Fruit fly (Drosophila melanogaster) whole organism, embryonic: ENCODE data around the gene CG32246.
A peak's percentile ranks its signal among the peaks of the same experiment; 100 is the strongest.

Source experiments
- Atf6 ChIP-seq: fragments of 200-800 bp; sonication (Bioruptor generic); IDR thresholded peaks from 2 replicates; pipeline ENCODE4 v1.3.6; 2022; ENCODE audit warnings: missing biosample characterization, missing genetic modification characterization
- CG10267 ChIP-seq: fragments of 200-800 bp; sonication (Bioruptor generic); optimal IDR thresholded peaks from 2 replicates; lab custom pipeline; 2018; ENCODE audit warnings: missing biosample characterization, mild to moderate bottlenecking, missing genetic modification characterization, moderate library complexity
- CG10321 ChIP-seq: fragments of 200-800 bp; sonication (Bioruptor generic); IDR thresholded peaks from 2 replicates; pipeline ENCODE4 v1.3.6; 2022; ENCODE audit warnings: missing biosample characterization, missing genetic modification characterization
- CG11456 ChIP-seq: fragments of 200-800 bp; sonication (Bioruptor generic); IDR thresholded peaks from 3 replicates; pipeline ENCODE4 v1.3.6; 2022; ENCODE audit warnings: missing biosample characterization, missing genetic modification characterization
- CG12942 ChIP-seq: fragments of 200-800 bp; sonication (Bioruptor generic); optimal IDR thresholded peaks from 3 replicates; lab custom pipeline; 2016; ENCODE audit warnings: missing biosample characterization, missing genetic modification characterization
- CG13123 ChIP-seq: fragments of 200-800 bp; sonication (Bioruptor generic); optimal IDR thresholded peaks from 2 replicates; lab custom pipeline; 2016; ENCODE audit warnings: missing biosample characterization, missing genetic modification characterization
- CG13287 ChIP-seq: fragments of 200-800 bp; sonication (Bioruptor generic); IDR thresholded peaks from 2 replicates; pipeline ENCODE4 v1.3.6; 2022; ENCODE audit warnings: missing biosample characterization, missing genetic modification characterization; ENCODE audit not compliant: partially characterized antibody
- CG15073 ChIP-seq: fragments of 200-800 bp; sonication (Bioruptor generic); optimal IDR thresholded peaks from 2 replicates; lab custom pipeline; 2016; ENCODE audit warnings: missing biosample characterization, missing genetic modification characterization
- CG1529 ChIP-seq: fragments of 200-800 bp; sonication (Bioruptor generic); optimal IDR thresholded peaks from 3 replicates; lab custom pipeline; 2018; ENCODE audit warnings: missing biosample characterization, missing genetic modification characterization
- CG15514 ChIP-seq: fragments of 200-800 bp; sonication (Bioruptor generic); optimal IDR thresholded peaks from 3 replicates; lab custom pipeline; 2017; ENCODE audit warnings: missing biosample characterization, missing genetic modification characterization, mild to moderate bottlenecking, moderate library complexity, missing genetic modification reagents
- CG17385 ChIP-seq: fragments of 200-800 bp; sonication (Bioruptor generic); optimal IDR thresholded peaks from 3 replicates; lab custom pipeline; 2018; ENCODE audit warnings: missing biosample characterization, mild to moderate bottlenecking, missing genetic modification characterization
- CG17912 ChIP-seq: fragments of 200-800 bp; sonication (Bioruptor generic); optimal IDR thresholded peaks from 2 replicates; lab custom pipeline; 2018; ENCODE audit warnings: missing biosample characterization, mild to moderate bottlenecking, missing genetic modification characterization
- CG18764 ChIP-seq: fragments of 200-800 bp; sonication (Bioruptor generic); optimal IDR thresholded peaks from 3 replicates; lab custom pipeline; 2016; ENCODE audit warnings: missing biosample characterization, missing genetic modification characterization
- CG2120 ChIP-seq: fragments of 200-800 bp; sonication (Bioruptor generic); optimal IDR thresholded peaks from 3 replicates; lab custom pipeline; 2016; ENCODE audit warnings: missing biosample characterization, missing genetic modification characterization
- CG2202 ChIP-seq: fragments of 200-800 bp; sonication (Bioruptor generic); optimal IDR thresholded peaks from 2 replicates; lab custom pipeline; 2018; ENCODE audit warnings: missing biosample characterization, mild to moderate bottlenecking, missing genetic modification characterization
- CG34376 ChIP-seq: fragments of 200-800 bp; sonication (Bioruptor generic); optimal IDR thresholded peaks from 2 replicates; lab custom pipeline; 2018; ENCODE audit warnings: missing biosample characterization, mild to moderate bottlenecking, missing genetic modification characterization
- CG4282 ChIP-seq: fragments of 200-800 bp; sonication (Bioruptor generic); optimal IDR thresholded peaks from 2 replicates; lab custom pipeline; 2016; ENCODE audit warnings: missing biosample characterization, missing genetic modification characterization
- CG4617 ChIP-seq: fragments of 200-800 bp; sonication (Bioruptor generic); optimal IDR thresholded peaks from 3 replicates; lab custom pipeline; 2016; ENCODE audit warnings: missing biosample characterization, missing genetic modification characterization, borderline replicate concordance
- CG4854 ChIP-seq: fragments of 200-800 bp; sonication (Bioruptor generic); optimal IDR thresholded peaks from 2 replicates; lab custom pipeline; 2016; ENCODE audit warnings: missing biosample characterization, missing genetic modification characterization, inconsistent platforms
- CG7556 ChIP-seq: fragments of 200-800 bp; sonication (Bioruptor generic); optimal IDR thresholded peaks from 2 replicates; lab custom pipeline; 2017; ENCODE audit warnings: missing biosample characterization, mild to moderate bottlenecking, missing genetic modification characterization
- CG7839 ChIP-seq: fragments of 200-800 bp; sonication (Bioruptor generic); optimal IDR thresholded peaks from 3 replicates; lab custom pipeline; 2018; ENCODE audit warnings: missing biosample characterization, mild to moderate bottlenecking, missing genetic modification characterization, moderate library complexity
- CG7928 ChIP-seq: fragments of 200-800 bp; sonication (Bioruptor generic); optimal IDR thresholded peaks from 2 replicates; lab custom pipeline; 2017; ENCODE audit warnings: missing biosample characterization, mild to moderate bottlenecking, missing genetic modification characterization
- CG9609 ChIP-seq: fragments of 200-800 bp; sonication (Bioruptor generic); optimal IDR thresholded peaks from 3 replicates; lab custom pipeline; 2016; ENCODE audit warnings: missing biosample characterization, missing genetic modification characterization
- CkIIα-i1 ChIP-seq: fragments of 200-800 bp; sonication (Bioruptor generic); IDR thresholded peaks from 2 replicates; pipeline ENCODE4 v1.3.6; 2022; ENCODE audit warnings: missing biosample characterization, missing genetic modification characterization
- ERR ChIP-seq: fragments of 200-800 bp; sonication (Bioruptor generic); optimal IDR thresholded peaks from 2 replicates; lab custom pipeline; 2016; ENCODE audit warnings: missing biosample characterization, missing genetic modification characterization
- Fer1 ChIP-seq: fragments of 200-800 bp; sonication (Bioruptor generic); optimal IDR thresholded peaks from 2 replicates; lab custom pipeline; 2017; ENCODE audit warnings: missing biosample characterization, mild to moderate bottlenecking, missing genetic modification characterization
- HLH3B ChIP-seq: fragments of 200-800 bp; sonication (Bioruptor generic); IDR thresholded peaks from 2 replicates; pipeline ENCODE4 v1.3.6; 2022; ENCODE audit warnings: missing biosample characterization, missing genetic modification characterization
- Med ChIP-seq: fragments of 200-800 bp; sonication (Bioruptor generic); peaks from one replicate; lab custom pipeline; 2016; ENCODE audit warnings: missing biosample characterization, missing genetic modification characterization, mild to moderate bottlenecking, inconsistent platforms, moderate library complexity
- Optix ChIP-seq: fragments of 200-800 bp; sonication (Bioruptor generic); IDR thresholded peaks from 3 replicates; pipeline ENCODE4 v1.3.6; 2022; ENCODE audit warnings: missing biosample characterization, missing genetic modification characterization
- Pdp1 ChIP-seq, 2 experiments: fragments of 200-800 bp; sonication (Bioruptor generic); optimal IDR thresholded peaks; 3 replicates each; lab custom pipeline; 2016; ENCODE audit warnings: missing biosample characterization in 2 of 2, missing genetic modification characterization in 2 of 2, mild to moderate bottlenecking in 1 of 2, moderate library complexity in 1 of 2
- TFAM ChIP-seq: fragments of 200-800 bp; sonication (Bioruptor generic); optimal IDR thresholded peaks from 2 replicates; lab custom pipeline; 2017; ENCODE audit warnings: missing biosample characterization, missing genetic modification characterization, inconsistent platforms
- Taf1 ChIP-seq: fragments of 200-800 bp; sonication (Bioruptor generic); IDR thresholded peaks from 2 replicates; pipeline ENCODE4 v1.3.6; 2022; ENCODE audit warnings: missing biosample characterization, missing genetic modification characterization
- ab ChIP-seq: fragments of 200-800 bp; sonication (Bioruptor generic); optimal IDR thresholded peaks from 2 replicates; lab custom pipeline; 2016; ENCODE audit warnings: missing biosample characterization, missing genetic modification characterization
- bab2 ChIP-seq: fragments of 200-800 bp; sonication (Bioruptor generic); optimal IDR thresholded peaks from 2 replicates; lab custom pipeline; 2016; ENCODE audit warnings: missing biosample characterization, missing genetic modification characterization
- cad ChIP-seq: fragments of >200 bp; optimal IDR thresholded peaks from 2 replicates; lab custom pipeline; 2017; ENCODE audit warnings: missing biosample characterization, missing genetic modification characterization
- crol ChIP-seq: fragments of 200-800 bp; sonication (Bioruptor generic); IDR thresholded peaks from 2 replicates; pipeline ENCODE4 v1.3.6; 2022; ENCODE audit warnings: missing biosample characterization, missing genetic modification characterization
- fd3F ChIP-seq: fragments of 200-800 bp; sonication (Bioruptor generic); optimal IDR thresholded peaks from 2 replicates; lab custom pipeline; 2018; ENCODE audit warnings: missing biosample characterization, mild to moderate bottlenecking, missing genetic modification characterization, moderate library complexity
- gem ChIP-seq: fragments of 200-800 bp; sonication (Bioruptor generic); optimal IDR thresholded peaks from 2 replicates; lab custom pipeline; 2019; ENCODE audit warnings: missing biosample characterization, mild to moderate bottlenecking, missing genetic modification characterization, moderate library complexity
- grn ChIP-seq: fragments of 200-800 bp; sonication (Bioruptor generic); optimal IDR thresholded peaks from 3 replicates; lab custom pipeline; 2017; ENCODE audit warnings: missing biosample characterization, missing genetic modification characterization
- ham ChIP-seq: fragments of 200-800 bp; sonication (Bioruptor generic); IDR thresholded peaks from 2 replicates; pipeline ENCODE4 v1.3.6; 2022; ENCODE audit warnings: missing biosample characterization, missing genetic modification characterization
- oc ChIP-seq: fragments of 200-800 bp; sonication (Bioruptor generic); optimal IDR thresholded peaks from 2 replicates; lab custom pipeline; 2018; ENCODE audit warnings: missing biosample characterization, mild to moderate bottlenecking, missing genetic modification characterization, moderate library complexity
- pan ChIP-seq, 4 experiments: fragments of >200 bp in 3 of 4; fragments of 200-800 bp in 1 of 4; sonication (Bioruptor generic) in 1 of 4; optimal IDR thresholded peaks in 3 of 4; IDR thresholded peaks in 1 of 4; 2 replicates each; pipeline versions ENCODE4 v1.3.6 to Lab custom; 2017 to 2022; ENCODE audit warnings: missing biosample characterization in 2 of 4, missing genetic modification characterization in 2 of 4, mixed read lengths in 1 of 4
- ranshi ChIP-seq: fragments of 200-800 bp; sonication (Bioruptor generic); IDR thresholded peaks from 2 replicates; pipeline ENCODE4 v1.3.6; 2022; ENCODE audit warnings: missing biosample characterization, missing genetic modification characterization
- sc ChIP-seq, 3 experiments: fragments of >200 bp in 2 of 3; fragments of 200-800 bp in 1 of 3; sonication (Bioruptor generic) in 1 of 3; optimal IDR thresholded peaks; 2 replicates in 2 of 3; 3 replicates in 1 of 3; lab custom pipeline; 2017; ENCODE audit warnings: mild to moderate bottlenecking in 1 of 3, missing biosample characterization in 1 of 3, missing genetic modification characterization in 1 of 3, missing genetic modification reagents in 1 of 3
- sens ChIP-seq: fragments of 200-800 bp; sonication (Bioruptor generic); peaks from one replicate; lab custom pipeline; 2016; ENCODE audit warnings: missing biosample characterization, missing genetic modification characterization
- sens-2 ChIP-seq: fragments of 200-800 bp; sonication (Bioruptor generic); IDR thresholded peaks from 2 replicates; pipeline ENCODE4 v1.3.6; 2022; ENCODE audit warnings: missing biosample characterization, missing genetic modification characterization
- sisA ChIP-seq: fragments of 200-800 bp; sonication (Bioruptor generic); IDR thresholded peaks from 2 replicates; pipeline ENCODE4 v1.3.6; 2022; ENCODE audit warnings: missing biosample characterization, missing genetic modification characterization
- ssp ChIP-seq: fragments of 200-800 bp; sonication (Bioruptor generic); IDR thresholded peaks from 2 replicates; pipeline ENCODE4 v1.3.6; 2022; ENCODE audit warnings: missing biosample characterization, missing genetic modification characterization
- tx ChIP-seq: fragments of 200-800 bp; sonication (Bioruptor generic); optimal IDR thresholded peaks from 2 replicates; lab custom pipeline; 2016; ENCODE audit warnings: missing biosample characterization, missing genetic modification characterization
- zfh1 ChIP-seq: fragments of 200-800 bp; sonication (Bioruptor generic); IDR thresholded peaks from 3 replicates; pipeline ENCODE4 v1.3.6; 2022; ENCODE audit warnings: missing biosample characterization, missing genetic modification characterization
- zfh2 ChIP-seq: fragments of 200-800 bp; sonication (Bioruptor generic); optimal IDR thresholded peaks from 2 replicates; lab custom pipeline; 2016; ENCODE audit warnings: missing biosample characterization, missing genetic modification characterization

CG32246 gene

dm6 chr3L:4607653-4608052 is 13.4 kb upstream of the CG32246 start (continued):
- TF ChIP-seq CG13287 (GFP tag; lab: Robert Waterston, UW) (no peak), CG7839 (tag; lab: Kevin White, UChicago) (peak; percentile 64), CG1529 (GFP tag; lab: Kevin White, UChicago) (peak; percentile 11), HLH3B (GFP tag; lab: Robert Waterston, UW) (peak; percentile 72), gem (peak; percentile 67), Taf1 (GFP tag; lab: Robert Waterston, UW) (no peak), CG9609 (no peak), oc (tag; lab: Kevin White, UChicago) (peak; percentile 8), zfh1 (GFP tag; lab: Robert Waterston, UW) (peak; percentile 85), sisA (GFP tag; lab: Robert Waterston, UW) (peak; percentile 84), cad (GFP tag; lab: Kevin White, UChicago) (no peak), CG4854 (no peak), CG10267 (peak; percentile 54), crol (GFP tag; lab: Robert Waterston, UW) (no peak; the same call in 1 of the 2 replicates), TFAM (no peak), CG15514 (no peak), sc (optimal IDR thresholded peaks at IDR 0.05; lab: Kevin White, UChicago) (no peak), sc (GFP tag; optimal IDR thresholded peaks at IDR 0.05; lab: Kevin White, UChicago) (peak; percentile 11), Med (peak; percentile 66), CG15073 (GFP tag; lab: Kevin White, UChicago) (no peak), CG17912 (GFP tag; lab: Kevin White, UChicago) (no peak), CG2120 (GFP tag; lab: Kevin White, UChicago) (no peak), CG2202 (tag; lab: Kevin White, UChicago) (peak; percentile 38), zfh2 (GFP tag; lab: Kevin White, UChicago) (no peak), CG7556 (no peak), Atf6 (GFP tag; lab: Robert Waterston, UW) (0 out of 2 replicates have a peak, but pooled peaks have one; percentile 9), pan (optimal IDR thresholded peaks at IDR 0.05; lab: Kevin White, UChicago) (no peak), pan (GFP tag; optimal IDR thresholded peaks at IDR 0.05 in 1 of 2, IDR thresholded peaks at IDR 0.05 in 1 of 2) (peak in 1 of 2 experiments; percentile 61), tx (no peak), ssp (GFP tag; lab: Robert Waterston, UW) (peak; percentile 66), ham (GFP tag; lab: Robert Waterston, UW) (no peak), Fer1 (GFP tag; lab: Kevin White, UChicago) (no peak), sens (GFP tag; lab: Kevin White, UChicago) (peak; percentile 91), CG17385 (GFP tag; lab: Kevin White, UChicago) (no peak), CG7928 (GFP tag; lab: Kevin White, UChicago) (no peak), CG12942 (GFP tag; lab: Kevin White, UChicago) (no peak)

dm6 chr3L:4611311-4611710 is 9.7 kb upstream of the CG32246 start:
- no peak for TF ChIP-seq ab (GFP tag; lab: Kevin White, UChicago)
- peak; percentile 96 for TF ChIP-seq zfh1 (GFP tag; lab: Robert Waterston, UW)
- TF ChIP-seq grn (GFP tag; lab: Kevin White, UChicago) = no peak
- TF ChIP-seq CG10321 (GFP tag; lab: Robert Waterston, UW) = peak; percentile 13; the same call in 1 of the 2 replicates
- peak in 1 of 2 experiments; percentile 73 for TF ChIP-seq Pdp1 (GFP tag; optimal IDR thresholded peaks at IDR 0.05; lab: Kevin White, UChicago)
- TF ChIP-seq CG34376 (GFP tag; lab: Kevin White, UChicago) = no peak
- no peak for TF ChIP-seq CG13123 (GFP tag; lab: Kevin White, UChicago)
- TF ChIP-seq ranshi = peak; percentile 86
- TF ChIP-seq ERR (GFP tag; lab: Kevin White, UChicago) = no peak
- peak; percentile 82 for TF ChIP-seq sens-2 (GFP tag; lab: Robert Waterston, UW)
- TF ChIP-seq CG4282 (GFP tag; lab: Kevin White, UChicago) = no peak
- no peak for TF ChIP-seq CkIIα-i1 (GFP tag; lab: Robert Waterston, UW)
- no peak for TF ChIP-seq fd3F (GFP tag; lab: Kevin White, UChicago)
- TF ChIP-seq CG18764 (GFP tag; lab: Kevin White, UChicago) = peak; percentile 60
- peak; percentile 71 for TF ChIP-seq bab2 (GFP tag; lab: Kevin White, UChicago)
- peak; percentile 7 for TF ChIP-seq CG4617 (GFP tag; lab: Kevin White, UChicago)
- peak; percentile 66 for TF ChIP-seq CG1529 (GFP tag; lab: Kevin White, UChicago)
- peak; percentile 55 for TF ChIP-seq CG17385 (GFP tag; lab: Kevin White, UChicago)
- TF ChIP-seq Optix = peak; percentile 79
- TF ChIP-seq CG11456 (GFP tag; lab: Robert Waterston, UW) = peak; percentile 82
